Worm (Caenorhabditis elegans): ENCODE measurements around the gene cgr-1.

DNA sequence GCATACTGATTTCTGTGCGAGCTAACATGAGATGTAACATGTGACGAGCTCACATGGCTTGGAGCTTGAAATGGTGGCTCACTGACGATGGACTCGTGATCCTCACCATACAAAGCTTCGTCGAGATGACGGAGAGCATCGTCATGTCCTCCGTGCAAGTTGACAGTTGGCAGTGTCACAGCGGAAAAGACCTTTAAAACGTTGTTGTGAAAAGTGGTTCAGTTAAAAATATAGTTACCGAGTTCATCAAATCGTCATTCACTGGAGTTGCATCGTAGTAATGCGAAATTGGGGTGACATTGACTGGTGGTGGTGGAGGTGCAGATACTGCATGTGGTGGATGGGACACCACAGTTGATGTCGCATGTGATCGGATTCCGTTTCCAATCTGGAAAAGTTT, 10.2 kb upstream of the cgr-1 start:
- TF ChIP-seq unc-62 (GFP tag; optimal IDR thresholded peaks at IDR 0.05) (no peak), ztf-11 (tag; optimal IDR thresholded peaks at IDR 0.05) (no peak), ztf-4 (tag; optimal IDR thresholded peaks at IDR 0.05) (no peak), skn-1 (tag; optimal IDR thresholded peaks at IDR 0.05) (no peak), fos-1 (tag; optimal IDR thresholded peaks at IDR 0.05) (no peak), snpc-4 (tag; optimal IDR thresholded peaks at IDR 0.05) (no peak), mdl-1 (tag; optimal IDR thresholded peaks at IDR 0.05) (no peak), pha-4 (tag; optimal IDR thresholded peaks at IDR 0.05) (no peak), ama-1 (optimal IDR thresholded peaks at IDR 0.05) (no peak), unc-39 (tag; optimal IDR thresholded peaks at IDR 0.05) (no peak), ceh-9 (tag; optimal IDR thresholded peaks at IDR 0.05) (no peak), ceh-28 (tag; optimal IDR thresholded peaks at IDR 0.05) (no peak)
